Worm (Caenorhabditis elegans) whole organism, L3 larva: ENCODE results near the gene pifk-1.

Experiments
- R02D3.7 ChIP-seq: fragments of 150-350 bp; optimal IDR thresholded peaks from 2 replicates; lab custom pipeline; 2014; ENCODE audit warnings: missing biosample characterization, missing genetic modification characterization
- ZK546.5 ChIP-seq: sonication (generic microtip); optimal IDR thresholded peaks from 2 replicates; lab custom pipeline; 2017; ENCODE audit warnings: missing biosample characterization, missing genetic modification characterization
- ama-1 ChIP-seq: fragments of 150-350 bp; optimal IDR thresholded peaks from 2 replicates; lab custom pipeline; 2018
- ceh-9 ChIP-seq: sonication (generic microtip); optimal IDR thresholded peaks from 2 replicates; lab custom pipeline; 2018; ENCODE audit warnings: missing biosample characterization, missing genetic modification characterization
- daf-12 ChIP-seq: fragments of 150-350 bp; optimal IDR thresholded peaks from 2 replicates; lab custom pipeline; 2014; ENCODE audit warnings: missing biosample characterization, missing genetic modification reagents, missing genetic modification characterization
- egl-5 ChIP-seq: fragments of 150-350 bp; optimal IDR thresholded peaks from 2 replicates; lab custom pipeline; 2017; ENCODE audit warnings: missing biosample characterization, missing genetic modification reagents, missing genetic modification characterization, inconsistent platforms
- elt-2 ChIP-seq: sonication (generic microtip); optimal IDR thresholded peaks from 2 replicates; lab custom pipeline; 2016; ENCODE audit warnings: missing genetic modification reagents, mild to moderate bottlenecking, missing genetic modification characterization, missing compliant biosample characterization
- elt-3 ChIP-seq, 3 experiments: fragments of 150-350 bp in 1 of 3; sonication (generic microtip) in 2 of 3; optimal IDR thresholded peaks; 2 replicates in 2 of 3; 4 replicates in 1 of 3; lab custom pipeline; 2014 to 2017; ENCODE audit warnings: missing biosample characterization in 3 of 3, missing genetic modification characterization in 3 of 3
- eor-1 ChIP-seq, 2 experiments: fragments of 150-350 bp; optimal IDR thresholded peaks; 2 replicates each; lab custom pipeline; 2014 to 2018; ENCODE audit warnings: missing biosample characterization in 2 of 2, missing genetic modification characterization in 2 of 2
- fkh-2 ChIP-seq: fragments of 150-350 bp; optimal IDR thresholded peaks from 2 replicates; lab custom pipeline; 2014; ENCODE audit warnings: missing biosample characterization, missing genetic modification reagents, missing genetic modification characterization
- fos-1 ChIP-seq: fragments of 150-350 bp; optimal IDR thresholded peaks from 2 replicates; lab custom pipeline; 2014; ENCODE audit warnings: missing biosample characterization, missing genetic modification characterization
- hmg-11 ChIP-seq: sonication (generic microtip); optimal IDR thresholded peaks from 2 replicates; lab custom pipeline; 2016; ENCODE audit warnings: missing genetic modification characterization, missing compliant biosample characterization
- jun-1 ChIP-seq: fragments of 150-350 bp; optimal IDR thresholded peaks from 2 replicates; lab custom pipeline; 2014; ENCODE audit warnings: missing biosample characterization, missing genetic modification reagents, missing genetic modification characterization
- lin-15B ChIP-seq: fragments of 150-350 bp; optimal IDR thresholded peaks from 2 replicates; lab custom pipeline; 2014; ENCODE audit warnings: missing biosample characterization, missing genetic modification characterization
- lsy-12 ChIP-seq: sonication (generic microtip); optimal IDR thresholded peaks from 2 replicates; lab custom pipeline; 2016; ENCODE audit warnings: mild to moderate bottlenecking, missing genetic modification characterization, missing compliant biosample characterization
- mdl-1 ChIP-seq: fragments of 150-350 bp; optimal IDR thresholded peaks from 2 replicates; lab custom pipeline; 2014; ENCODE audit warnings: missing biosample characterization, missing genetic modification characterization
- nfya-1 ChIP-seq: sonication (generic microtip); optimal IDR thresholded peaks from 2 replicates; lab custom pipeline; 2017; ENCODE audit warnings: missing genetic modification characterization, mild to moderate bottlenecking, missing compliant biosample characterization, antibody characterized with exemption, moderate library complexity; ENCODE audit not compliant: insufficient read depth
- nhr-12 ChIP-seq: fragments of 150-350 bp; optimal IDR thresholded peaks from 2 replicates; lab custom pipeline; 2014; ENCODE audit warnings: missing biosample characterization, missing genetic modification characterization
- nhr-23 ChIP-seq: fragments of 150-350 bp; optimal IDR thresholded peaks from 2 replicates; lab custom pipeline; 2014; ENCODE audit warnings: missing biosample characterization, missing genetic modification reagents, missing genetic modification characterization
- nhr-237 ChIP-seq: fragments of 150-350 bp; optimal IDR thresholded peaks from 2 replicates; lab custom pipeline; 2014; ENCODE audit warnings: missing biosample characterization, missing genetic modification characterization
- nhr-25 ChIP-seq: sonication (generic microtip); optimal IDR thresholded peaks from 2 replicates; lab custom pipeline; 2017; ENCODE audit warnings: missing biosample characterization, missing genetic modification characterization
- nhr-28 ChIP-seq: fragments of 150-350 bp; optimal IDR thresholded peaks from 2 replicates; lab custom pipeline; 2014; ENCODE audit warnings: missing biosample characterization, missing genetic modification characterization
- nhr-43 ChIP-seq: sonication (generic microtip); optimal IDR thresholded peaks from 2 replicates; lab custom pipeline; 2016; ENCODE audit warnings: mild to moderate bottlenecking, missing genetic modification characterization, missing compliant biosample characterization; ENCODE audit not compliant: poor library complexity, severe bottlenecking
- nhr-77 ChIP-seq: fragments of 150-350 bp; optimal IDR thresholded peaks from 2 replicates; lab custom pipeline; 2014; ENCODE audit warnings: missing biosample characterization, missing genetic modification characterization
- pha-4 ChIP-seq: fragments of 150-350 bp; optimal IDR thresholded peaks from 2 replicates; lab custom pipeline; 2014; ENCODE audit warnings: missing biosample characterization, missing genetic modification reagents, missing genetic modification characterization
- pqm-1 ChIP-seq: fragments of 150-350 bp; optimal IDR thresholded peaks from 2 replicates; lab custom pipeline; 2017; ENCODE audit warnings: missing biosample characterization, missing genetic modification characterization, inconsistent platforms
- sea-2 ChIP-seq: fragments of 150-350 bp; sonication (generic microtip); optimal IDR thresholded peaks from 4 replicates; lab custom pipeline; 2014; ENCODE audit warnings: missing biosample characterization, missing genetic modification reagents, missing genetic modification characterization
- skn-1 ChIP-seq: fragments of 150-350 bp; optimal IDR thresholded peaks from 2 replicates; lab custom pipeline; 2014; ENCODE audit warnings: missing biosample characterization, missing genetic modification characterization
- snpc-4 ChIP-seq: fragments of 150-350 bp; optimal IDR thresholded peaks from 2 replicates; lab custom pipeline; 2014; ENCODE audit warnings: missing biosample characterization, missing genetic modification characterization
- tbx-2 ChIP-seq: sonication (generic microtip); optimal IDR thresholded peaks from 2 replicates; lab custom pipeline; 2016; ENCODE audit warnings: mild to moderate bottlenecking, missing genetic modification characterization, missing compliant biosample characterization
- unc-39 ChIP-seq: sonication (generic microtip); optimal IDR thresholded peaks from 4 replicates; lab custom pipeline; 2017; ENCODE audit warnings: missing biosample characterization, missing genetic modification characterization
- unc-62 ChIP-seq: fragments of 150-350 bp; sonication (generic microtip); optimal IDR thresholded peaks from 4 replicates; lab custom pipeline; 2014; ENCODE audit warnings: missing biosample characterization, missing genetic modification reagents, missing genetic modification characterization
- zag-1 ChIP-seq: fragments of 150-350 bp; optimal IDR thresholded peaks from 2 replicates; lab custom pipeline; 2014; ENCODE audit warnings: missing biosample characterization, missing genetic modification characterization
- ztf-4 ChIP-seq: fragments of 150-350 bp; optimal IDR thresholded peaks from 2 replicates; lab custom pipeline; 2014; ENCODE audit warnings: missing biosample characterization, missing genetic modification characterization

Gene pifk-1

DNA sequence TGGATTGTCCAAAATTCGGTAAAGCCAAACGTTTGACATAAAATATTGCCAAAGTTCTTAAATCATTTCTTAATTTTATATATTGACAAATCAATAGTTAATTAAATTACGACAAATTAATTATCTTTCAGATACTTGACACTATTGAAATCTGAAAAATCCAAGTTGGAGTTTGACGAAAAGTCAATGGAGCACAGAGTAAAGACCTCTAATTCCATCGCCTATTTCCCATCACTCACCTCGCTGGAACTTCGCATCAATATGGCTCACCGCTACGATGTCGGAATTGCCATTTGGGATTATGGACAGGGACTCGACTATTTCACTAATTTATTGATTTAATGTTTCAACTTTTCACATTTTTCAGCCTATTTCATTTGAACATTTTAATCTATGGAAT is 35.8 kb upstream of the pifk-1 start:
- TF ChIP-seq nhr-25 (no peak), pqm-1 (no peak), ceh-9 (tag; lab: Kevin White, UChicago) (no peak), egl-5 (tag; lab: Kevin White, UChicago) (no peak), nhr-12 (no peak), nhr-77 (tag; lab: Kevin White, UChicago) (no peak), nhr-43 (tag; lab: Kevin White, UChicago) (no peak), nhr-23 (tag; lab: Kevin White, UChicago) (no peak), sea-2 (GFP tag; lab: Kevin White, UChicago) (no peak), ztf-4 (tag; lab: Kevin White, UChicago) (no peak), R02D3.7 (no peak), tbx-2 (tag; lab: Kevin White, UChicago) (no peak), nhr-237 (no peak), eor-1 (tag; optimal IDR thresholded peaks at IDR 0.05; lab: Kevin White, UChicago) (no peak), elt-3 (tag; optimal IDR thresholded peaks at IDR 0.05; lab: Kevin White, UChicago) (no peak), lin-15B (tag; lab: Kevin White, UChicago) (no peak), pha-4 (no peak), unc-62 (GFP tag; lab: Kevin White, UChicago) (no peak), hmg-11 (tag; lab: Kevin White, UChicago) (no peak)
- TF ChIP-seq, all 47 proteins: peak for 0

DNA sequence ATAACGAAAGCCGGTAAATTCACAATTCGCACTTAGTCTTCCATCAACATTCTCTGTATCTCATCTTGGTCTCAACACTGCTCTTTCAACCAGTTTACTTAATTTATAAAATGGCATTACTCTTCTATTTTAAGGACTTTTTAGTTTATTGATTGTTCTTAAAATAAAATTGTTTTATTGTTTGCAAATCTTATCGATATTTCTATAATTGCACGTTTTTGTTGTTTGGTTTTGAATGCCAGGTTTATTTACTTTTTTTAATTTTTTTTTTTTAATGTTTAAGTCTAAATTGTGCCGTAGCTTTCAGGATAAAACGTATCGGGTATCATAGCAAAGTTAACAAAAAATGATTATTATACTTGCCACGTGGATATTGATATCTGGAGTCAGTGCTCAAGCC is 33.3 kb upstream of the pifk-1 start, which contains the start of gene chil-10:
TSS of gene chil-10 (plus strand) at position 301 of the 400 bp plus-strand sequence.
- no peak for TF ChIP-seq unc-39 (tag; lab: Kevin White, UChicago)
- TF ChIP-seq snpc-4: no peak
- no peak for TF ChIP-seq zag-1 (tag; lab: Kevin White, UChicago)
- no peak for TF ChIP-seq ztf-4 (tag; lab: Kevin White, UChicago)
- no peak for TF ChIP-seq mdl-1 (tag; lab: Kevin White, UChicago)
- TF ChIP-seq elt-2 (tag; lab: Kevin White, UChicago): no peak
- TF ChIP-seq sea-2 (GFP tag; lab: Kevin White, UChicago): no peak
- TF ChIP-seq ZK546.5: no peak
- TF ChIP-seq ceh-9 (tag; lab: Kevin White, UChicago): no peak
- no peak for TF ChIP-seq fkh-2 (tag; lab: Kevin White, UChicago)
- no peak for TF ChIP-seq lsy-12
- TF ChIP-seq nhr-28 (tag; lab: Kevin White, UChicago): no peak
- no peak for TF ChIP-seq jun-1

DNA sequence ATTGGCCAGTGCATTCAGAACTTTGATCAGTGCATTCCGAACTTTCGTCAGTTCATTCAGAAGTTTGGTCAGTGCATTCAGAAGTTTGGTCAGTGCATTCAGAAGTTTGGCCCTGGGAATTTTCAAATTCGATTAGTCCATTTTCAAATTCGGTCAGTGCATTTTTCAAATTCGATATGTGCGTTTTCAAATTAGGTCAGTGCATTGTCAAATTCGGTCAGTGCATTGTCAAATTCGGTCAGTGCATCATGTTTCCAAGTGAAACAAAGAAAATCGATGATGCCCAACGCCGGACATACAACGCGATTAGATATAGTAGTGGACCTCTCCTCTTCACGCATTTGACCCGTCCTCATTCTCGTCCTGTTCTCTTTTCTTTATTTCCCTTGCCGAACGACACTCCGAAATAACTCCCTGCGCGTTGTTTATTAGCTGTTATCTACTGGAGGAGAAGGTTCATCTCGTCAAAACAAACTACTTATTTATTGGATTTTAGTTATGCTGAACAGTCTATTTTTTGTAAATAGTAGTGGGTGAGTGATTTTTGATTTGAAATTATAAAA is 30.3 kb upstream of the pifk-1 start, which contains the start of gene apm-3:
TSS of gene apm-3 (plus strand) at position 477 of the 563 bp plus-strand sequence.
- TF ChIP-seq fos-1 (no peak), nhr-25 (peak; percentile 23), nfya-1 (tag; lab: Kevin White, UChicago) (peak; percentile 61), lin-15B (tag; lab: Kevin White, UChicago) (peak; percentile 4), pha-4 (peak; percentile 25), elt-2 (tag; lab: Kevin White, UChicago) (peak; percentile 15), nhr-23 (tag; lab: Kevin White, UChicago) (peak; percentile 59), ama-1 (lab: Kevin White, UChicago) (no peak), hmg-11 (tag; lab: Kevin White, UChicago) (peak; percentile 79)

DNA sequence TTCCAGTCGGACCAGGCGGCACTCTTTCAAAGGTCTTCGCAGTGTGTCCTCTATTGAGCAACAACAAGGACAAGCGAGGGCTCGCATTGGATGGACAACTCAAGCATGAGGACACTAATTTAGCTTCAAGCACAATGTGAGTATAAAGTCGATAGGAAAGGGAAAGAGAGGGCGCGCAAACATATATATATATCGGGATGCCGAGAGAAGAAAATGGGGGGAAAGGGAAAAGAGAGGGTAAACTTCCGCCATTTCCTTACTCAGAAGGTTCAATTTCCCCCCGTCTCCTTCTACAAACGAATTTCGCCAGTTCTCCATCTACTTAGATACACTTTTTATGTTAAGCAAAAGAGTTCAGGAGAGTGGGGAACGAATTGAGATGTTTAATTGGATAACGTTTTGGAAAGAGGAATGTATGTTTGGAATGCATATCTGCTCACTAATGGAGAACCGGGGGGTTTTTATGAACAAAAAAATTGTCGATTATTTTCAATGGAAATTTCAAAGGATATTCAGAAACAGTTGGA is 28.3 kb upstream of the pifk-1 start:
- TF ChIP-seq unc-39 (tag; lab: Kevin White, UChicago): no peak
- TF ChIP-seq fkh-2 (tag; lab: Kevin White, UChicago): no peak
- TF ChIP-seq skn-1 (tag; lab: Kevin White, UChicago): no peak
- TF ChIP-seq daf-12 (tag; lab: Kevin White, UChicago): no peak
- peak; percentile 53 for TF ChIP-seq nfya-1 (tag; lab: Kevin White, UChicago)
- TF ChIP-seq hmg-11 (tag; lab: Kevin White, UChicago): peak; percentile 58
